Worm (Caenorhabditis elegans) whole organism, L4 larva: ENCODE data around the gene rmd-2.

Experiments
- F10B5.3 ChIP-seq: sonication (generic microtip); optimal IDR thresholded peaks from 2 replicates; lab custom pipeline; 2016; ENCODE audit warnings: mild to moderate bottlenecking, missing genetic modification characterization, missing compliant biosample characterization
- F44E2.7 ChIP-seq: fragments of 200-800 bp; sonication (Bioruptor generic); IDR thresholded peaks from 2 replicates; pipeline ENCODE4 v2.1.2; 2022; ENCODE audit warnings: missing genetic modification characterization, missing compliant biosample characterization
- T20F7.1 ChIP-seq: fragments of 200-800 bp; sonication (Bioruptor generic); optimal IDR thresholded peaks from 2 replicates; lab custom pipeline; 2018; ENCODE audit warnings: mild to moderate bottlenecking, missing genetic modification characterization, missing compliant biosample characterization
- T26A8.4 ChIP-seq: fragments of 200-800 bp; sonication (Bioruptor generic); IDR thresholded peaks from 2 replicates; pipeline ENCODE4 v1.3.6; 2022; ENCODE audit warnings: missing genetic modification characterization, missing compliant biosample characterization
- Y48G9A.11 ChIP-seq: fragments of 200-800 bp; sonication (Bioruptor generic); IDR thresholded peaks from 2 replicates; pipeline ENCODE4 v1.3.6; 2022; ENCODE audit warnings: missing genetic modification reagents, missing genetic modification characterization, missing compliant biosample characterization
- Y5F2A.4 ChIP-seq: fragments of 200-800 bp; sonication (Bioruptor generic); optimal IDR thresholded peaks from 2 replicates; lab custom pipeline; 2018; ENCODE audit warnings: mild to moderate bottlenecking, missing genetic modification characterization, missing compliant biosample characterization
- Y75B8A.6 ChIP-seq: fragments of 200-800 bp; sonication (Bioruptor generic); IDR thresholded peaks from 2 replicates; pipeline ENCODE4 v1.3.6; 2022; ENCODE audit warnings: missing genetic modification reagents, missing genetic modification characterization, missing compliant biosample characterization
- ZK337.2 ChIP-seq: fragments of 200-800 bp; sonication (Bioruptor generic); IDR thresholded peaks from 2 replicates; pipeline ENCODE4 v1.3.6; 2022; ENCODE audit warnings: missing genetic modification reagents, missing genetic modification characterization, missing compliant biosample characterization
- ZK546.5 ChIP-seq, 2 experiments: sonication (generic microtip); optimal IDR thresholded peaks; 2 replicates each; lab custom pipeline; 2017; ENCODE audit warnings: missing biosample characterization in 2 of 2, missing genetic modification characterization in 2 of 2
- aha-1 ChIP-seq: fragments of 150-350 bp; peaks from one replicate; lab custom pipeline; 2014; ENCODE audit warnings: missing biosample characterization, missing genetic modification characterization
- ama-1 ChIP-seq: fragments of 150-350 bp; optimal IDR thresholded peaks from 2 replicates; lab custom pipeline; 2014; ENCODE audit warnings: inconsistent platforms, mixed read lengths
- arid-1 ChIP-seq: fragments of 200-800 bp; sonication (Bioruptor generic); conservative IDR thresholded peaks from 2 replicates; pipeline ENCODE4 v1.3.6; 2022; ENCODE audit warnings: missing genetic modification reagents, missing genetic modification characterization, missing compliant biosample characterization
- ceh-28 ChIP-seq: fragments of 150-350 bp; optimal IDR thresholded peaks from 2 replicates; lab custom pipeline; 2014; ENCODE audit warnings: missing biosample characterization, missing genetic modification reagents, missing genetic modification characterization
- ceh-44 ChIP-seq: fragments of 200-800 bp; sonication (Bioruptor generic); IDR thresholded peaks from 2 replicates; pipeline ENCODE4 v1.3.6; 2022; ENCODE audit warnings: missing genetic modification reagents, missing genetic modification characterization, missing compliant biosample characterization
- ceh-62 ChIP-seq: sonication (generic microtip); optimal IDR thresholded peaks from 2 replicates; lab custom pipeline; 2017; ENCODE audit warnings: missing biosample characterization, missing genetic modification characterization
- ces-1 ChIP-seq: fragments of 150-350 bp; sonication (generic microtip); optimal IDR thresholded peaks from 4 replicates; lab custom pipeline; 2014; ENCODE audit warnings: missing biosample characterization, missing genetic modification reagents, missing genetic modification characterization
- ctbp-1 ChIP-seq: fragments of 200-800 bp; sonication (Bioruptor generic); IDR thresholded peaks from 2 replicates; pipeline ENCODE4 v1.3.6; 2022; ENCODE audit warnings: missing genetic modification reagents, missing genetic modification characterization, missing compliant biosample characterization
- dmd-6 ChIP-seq: fragments of 200-800 bp; sonication (Bioruptor generic); IDR thresholded peaks from 2 replicates; pipeline ENCODE4 v1.3.6; 2022; ENCODE audit warnings: missing genetic modification reagents, missing genetic modification characterization, missing compliant biosample characterization
- dpl-1 ChIP-seq: fragments of 150-350 bp; optimal IDR thresholded peaks from 2 replicates; lab custom pipeline; 2014; ENCODE audit warnings: missing biosample characterization, missing genetic modification reagents, missing genetic modification characterization
- egl-43 ChIP-seq: fragments of 200-800 bp; sonication (Bioruptor generic); IDR thresholded peaks from 2 replicates; pipeline ENCODE4 v1.3.6; 2022; ENCODE audit warnings: missing genetic modification reagents, missing genetic modification characterization, missing compliant biosample characterization
- fkh-10 ChIP-seq: fragments of 150-350 bp; optimal IDR thresholded peaks from 2 replicates; lab custom pipeline; 2014; ENCODE audit warnings: missing biosample characterization, missing genetic modification reagents, missing genetic modification characterization
- fos-1 ChIP-seq: fragments of 150-350 bp; optimal IDR thresholded peaks from 2 replicates; lab custom pipeline; 2014; ENCODE audit warnings: missing biosample characterization, missing genetic modification characterization
- gei-8 ChIP-seq: fragments of 200-800 bp; sonication (Bioruptor generic); optimal IDR thresholded peaks from 2 replicates; lab custom pipeline; 2018; ENCODE audit warnings: mild to moderate bottlenecking, missing genetic modification characterization, missing compliant biosample characterization
- hif-1 ChIP-seq, 2 experiments: sonication (generic microtip); optimal IDR thresholded peaks; 2 replicates each; lab custom pipeline; 2016 to 2017; ENCODE audit warnings: missing compliant biosample characterization in 2 of 2, missing genetic modification characterization in 2 of 2, missing genetic modification reagents in 2 of 2, missing genotype in 2 of 2, mild to moderate bottlenecking in 1 of 2
- hlh-11 ChIP-seq: fragments of 200-800 bp; sonication (Bioruptor generic); optimal IDR thresholded peaks from 2 replicates; lab custom pipeline; 2018; ENCODE audit warnings: mild to moderate bottlenecking, missing genetic modification characterization, missing compliant biosample characterization
- hmg-1.1 ChIP-seq: fragments of 200-800 bp; sonication (Bioruptor generic); IDR thresholded peaks from 2 replicates; pipeline ENCODE4 v1.3.6; 2022; ENCODE audit warnings: missing genetic modification reagents, missing genetic modification characterization, missing compliant biosample characterization
- lim-7 ChIP-seq: fragments of 200-800 bp; sonication (Bioruptor generic); IDR thresholded peaks from 2 replicates; pipeline ENCODE4 v1.3.6; 2022; ENCODE audit warnings: missing genetic modification characterization, missing compliant biosample characterization
- lin-15B ChIP-seq: fragments of 150-350 bp; sonication (generic microtip); optimal IDR thresholded peaks from 3 replicates; lab custom pipeline; 2014; ENCODE audit warnings: missing biosample characterization, missing genetic modification characterization
- lir-3 ChIP-seq: sonication (generic microtip); optimal IDR thresholded peaks from 2 replicates; lab custom pipeline; 2016; ENCODE audit warnings: mild to moderate bottlenecking, missing genetic modification characterization, missing compliant biosample characterization
- lsy-2 ChIP-seq, 2 experiments: fragments of 150-350 bp in 1 of 2; sonication (generic microtip) in 1 of 2; optimal IDR thresholded peaks; 2 replicates each; lab custom pipeline; 2014 to 2017; ENCODE audit warnings: missing biosample characterization in 2 of 2, missing genetic modification characterization in 2 of 2
- madf-9 ChIP-seq: fragments of 200-800 bp; sonication (Bioruptor generic); conservative IDR thresholded peaks from 2 replicates; pipeline ENCODE4 v1.3.6; 2022; ENCODE audit warnings: missing genetic modification reagents, missing genetic modification characterization, missing compliant biosample characterization
- mep-1 ChIP-seq: fragments of 150-350 bp; sonication (generic microtip); optimal IDR thresholded peaks from 3 replicates; lab custom pipeline; 2014; ENCODE audit warnings: missing biosample characterization, missing genetic modification characterization
- mxl-2 ChIP-seq: fragments of 200-800 bp; sonication (Bioruptor generic); conservative IDR thresholded peaks from 2 replicates; pipeline ENCODE4 v1.3.6; 2022; ENCODE audit warnings: missing genetic modification reagents, missing genetic modification characterization, missing compliant biosample characterization
- nhr-102 ChIP-seq: sonication (generic microtip); optimal IDR thresholded peaks from 2 replicates; lab custom pipeline; 2016; ENCODE audit warnings: mild to moderate bottlenecking, missing genetic modification characterization, moderate library complexity, missing compliant biosample characterization
- nhr-11 ChIP-seq: fragments of 150-350 bp; optimal IDR thresholded peaks from 2 replicates; lab custom pipeline; 2014; ENCODE audit warnings: missing biosample characterization, missing genetic modification characterization
- nhr-237 ChIP-seq: sonication (generic microtip); optimal IDR thresholded peaks from 2 replicates; lab custom pipeline; 2017; ENCODE audit warnings: missing biosample characterization, missing genetic modification characterization
- nhr-25 ChIP-seq: sonication (generic microtip); optimal IDR thresholded peaks from 2 replicates; lab custom pipeline; 2017; ENCODE audit warnings: missing genetic modification characterization, mild to moderate bottlenecking, missing compliant biosample characterization, antibody characterized with exemption, moderate library complexity, borderline replicate concordance; ENCODE audit not compliant: insufficient read depth
- nhr-28 ChIP-seq: fragments of 150-350 bp; optimal IDR thresholded peaks from 2 replicates; lab custom pipeline; 2014; ENCODE audit warnings: missing biosample characterization, missing genetic modification characterization
- nhr-42 ChIP-seq: fragments of 200-800 bp; sonication (Bioruptor generic); IDR thresholded peaks from 2 replicates; pipeline ENCODE4 v1.3.6; 2022; ENCODE audit warnings: missing genetic modification characterization, missing compliant biosample characterization
- nhr-77 ChIP-seq: fragments of 150-350 bp; optimal IDR thresholded peaks from 2 replicates; lab custom pipeline; 2014; ENCODE audit warnings: missing biosample characterization, missing genetic modification characterization
- rbr-2 ChIP-seq: sonication (generic microtip); optimal IDR thresholded peaks from 2 replicates; lab custom pipeline; 2016; ENCODE audit warnings: missing genotype, missing genetic modification characterization, missing compliant biosample characterization
- set-16 ChIP-seq: fragments of 200-800 bp; sonication (Bioruptor generic); IDR thresholded peaks from 2 replicates; pipeline ENCODE4 v1.3.6; 2022; ENCODE audit warnings: missing genetic modification reagents, missing genetic modification characterization, missing compliant biosample characterization
- tag-97 ChIP-seq: fragments of 200-800 bp; sonication (Bioruptor generic); IDR thresholded peaks from 2 replicates; pipeline ENCODE4 v1.3.6; 2022; ENCODE audit warnings: missing genetic modification characterization, missing compliant biosample characterization
- unc-39 ChIP-seq: sonication (generic microtip); optimal IDR thresholded peaks from 2 replicates; lab custom pipeline; 2017; ENCODE audit warnings: missing biosample characterization, missing genetic modification characterization
- unc-62 ChIP-seq, 3 experiments: fragments of 150-350 bp in 1 of 3; sonication (generic microtip); optimal IDR thresholded peaks in 2 of 3; peaks in 1 of 3; 1 replicate in 1 of 3; 2 replicates in 2 of 3; lab custom pipeline; 2014 to 2017; ENCODE audit warnings: missing biosample characterization in 3 of 3, missing genetic modification characterization in 3 of 3, missing genetic modification reagents in 3 of 3, missing genotype in 1 of 3
- zfp-2 ChIP-seq: sonication (generic microtip); optimal IDR thresholded peaks from 2 replicates; lab custom pipeline; 2016; ENCODE audit warnings: mild to moderate bottlenecking, missing genetic modification characterization, missing compliant biosample characterization
- zip-11 ChIP-seq: fragments of 200-800 bp; sonication (Bioruptor generic); IDR thresholded peaks from 2 replicates; pipeline ENCODE4 v1.3.6; 2022; ENCODE audit warnings: missing genetic modification characterization, missing compliant biosample characterization
- zip-2 ChIP-seq: fragments of 150-350 bp; optimal IDR thresholded peaks from 2 replicates; lab custom pipeline; 2014; ENCODE audit warnings: missing biosample characterization, missing genetic modification characterization
- ztf-7 ChIP-seq: fragments of 150-350 bp; optimal IDR thresholded peaks from 2 replicates; lab custom pipeline; 2014; ENCODE audit warnings: missing biosample characterization, missing genetic modification characterization

Gene rmd-2

DNA sequence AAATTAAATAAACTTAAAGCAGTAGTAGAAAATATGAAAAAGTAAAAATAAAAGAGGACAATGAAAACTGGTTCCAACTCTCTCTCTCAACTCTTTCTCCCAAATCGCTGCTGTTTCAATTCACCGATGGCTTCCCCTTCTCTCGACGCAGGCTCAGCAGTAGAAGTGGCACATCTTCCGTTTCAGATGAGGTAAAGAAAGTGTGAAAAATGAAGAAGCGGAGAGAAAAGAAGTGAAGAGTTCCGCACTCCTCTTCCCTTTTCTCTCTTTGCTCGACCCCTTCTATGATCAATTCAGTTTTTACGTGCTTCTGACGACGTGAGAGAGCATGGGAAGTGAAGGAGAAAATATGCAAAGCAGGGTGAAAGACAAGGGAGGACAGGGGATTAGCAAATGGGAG is 11.8 kb downstream of the rmd-2 start:
- TF ChIP-seq lir-3 (tag; lab: Kevin White, UChicago) (no peak), lsy-2 (tag; optimal IDR thresholded peaks at IDR 0.05; lab: Kevin White, UChicago) (peak in 1 of 2 experiments; percentile 30), Y48G9A.11 (GFP tag; lab: Robert Waterston, UW) (no peak), unc-62 (GFP tag; optimal IDR thresholded peaks at IDR 0.05 in 1 of 2; lab: Kevin White, UChicago) (peak in 1 of 2 experiments; percentile 91), unc-62 (tag; optimal IDR thresholded peaks at IDR 0.05; lab: Kevin White, UChicago) (no peak), zfp-2 (tag; lab: Kevin White, UChicago) (no peak), ZK337.2 (no peak), hif-1 (tag; optimal IDR thresholded peaks at IDR 0.05; lab: Kevin White, UChicago) (no peak), ama-1 (lab: Kevin White, UChicago) (no peak), lin-15B (no peak), fkh-10 (peak; percentile 87), nhr-77 (no peak), mep-1 (tag; lab: Kevin White, UChicago) (no peak), set-16 (GFP tag; lab: Robert Waterston, UW) (0 out of 2 replicates have a peak, but pooled peaks have one; percentile 6), hmg-1.1 (GFP tag; lab: Robert Waterston, UW) (0 out of 2 replicates have a peak, but pooled peaks have one; percentile 26), hlh-11 (no peak), ctbp-1 (GFP tag; lab: Robert Waterston, UW) (0 out of 2 replicates have a peak, but pooled peaks have one; percentile 37), T20F7.1 (GFP tag; lab: Kevin White, UChicago) (no peak), ceh-62 (tag; lab: Kevin White, UChicago) (no peak), arid-1 (GFP tag; lab: Robert Waterston, UW) (no peak), dpl-1 (no peak), nhr-237 (tag; lab: Kevin White, UChicago) (no peak), rbr-2 (tag; lab: Kevin White, UChicago) (peak; percentile 25)
- TF ChIP-seq, all 104 proteins: peak for 7

DNA sequence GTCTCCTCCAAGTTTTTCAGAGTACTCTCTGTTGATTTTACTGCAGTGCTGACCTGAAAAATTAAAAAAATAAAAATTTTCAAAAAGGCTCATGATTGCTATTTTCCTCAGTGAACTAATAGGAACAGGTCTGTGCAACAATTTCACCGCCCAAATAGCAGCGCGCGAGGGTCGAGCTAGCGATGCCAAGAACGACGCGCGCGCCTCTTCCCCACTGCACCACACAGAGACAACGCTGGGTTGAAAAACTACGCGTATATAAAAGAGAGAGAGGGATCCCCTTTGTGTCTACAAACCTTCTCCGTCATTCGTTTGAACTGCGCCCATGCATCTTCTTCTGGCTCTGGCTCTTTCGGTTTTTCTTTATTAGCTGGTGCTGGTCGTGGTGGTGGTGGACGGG is 16.0 kb downstream of the rmd-2 start:
- TF ChIP-seq hmg-1.1 (GFP tag; lab: Robert Waterston, UW) (peak; percentile 93), F44E2.7 (GFP tag; lab: Robert Waterston, UW) (peak; percentile 98), fkh-10 (no peak), F10B5.3 (tag; lab: Kevin White, UChicago) (peak; percentile 80), Y48G9A.11 (GFP tag; lab: Robert Waterston, UW) (peak; percentile 85), lim-7 (GFP tag; lab: Robert Waterston, UW) (peak; percentile 99), ces-1 (GFP tag; lab: Kevin White, UChicago) (peak; percentile 39), lsy-2 (tag; optimal IDR thresholded peaks at IDR 0.05; lab: Kevin White, UChicago) (peak in 1 of 2 experiments; percentile 58), fos-1 (tag; lab: Kevin White, UChicago) (no peak), madf-9 (GFP tag; lab: Robert Waterston, UW) (peak; percentile 83), gei-8 (GFP tag; lab: Kevin White, UChicago) (peak; percentile 95), nhr-28 (tag; lab: Kevin White, UChicago) (no peak), unc-39 (tag; lab: Kevin White, UChicago) (no peak), dpl-1 (peak; percentile 27), tag-97 (GFP tag; lab: Robert Waterston, UW) (0 out of 2 replicates have a peak, but pooled peaks have one; percentile 41), zip-11 (peak; percentile 91), mxl-2 (peak; percentile 74), ztf-7 (peak; percentile 66), Y5F2A.4 (GFP tag; lab: Kevin White, UChicago) (peak; percentile 92), egl-43 (GFP tag; lab: Robert Waterston, UW) (peak; percentile 99), Y75B8A.6 (peak; percentile 87; the same call in 1 of the 2 replicates), nhr-102 (tag; lab: Kevin White, UChicago) (peak; percentile 75), nhr-42 (GFP tag; lab: Robert Waterston, UW) (peak; percentile 92), ceh-28 (tag; lab: Kevin White, UChicago) (no peak), nhr-11 (tag; lab: Kevin White, UChicago) (no peak), ZK546.5 (tag; optimal IDR thresholded peaks at IDR 0.05; lab: Kevin White, UChicago) (no peak), lir-3 (tag; lab: Kevin White, UChicago) (peak; percentile 83), ceh-44 (GFP tag; lab: Robert Waterston, UW) (peak; percentile 79), ZK337.2 (peak; percentile 59; the same call in 1 of the 2 replicates), dmd-6 (peak; percentile 69), zip-2 (tag; lab: Kevin White, UChicago) (peak; percentile 57), nhr-25 (tag; lab: Kevin White, UChicago) (no peak), aha-1 (tag; lab: Kevin White, UChicago) (peak; percentile 95), T26A8.4 (peak; percentile 92), set-16 (GFP tag; lab: Robert Waterston, UW) (peak; percentile 73), hlh-11 (peak; percentile 69)
